Fruit fly (Drosophila melanogaster) whole organism, embryonic: ENCODE data around the gene CG7781.
A peak's percentile ranks its signal among the peaks of the same experiment; 100 is the strongest.

Experiments used
- Adf1 ChIP-seq: fragments of 200-800 bp; sonication (Bioruptor generic); IDR thresholded peaks from 2 replicates; pipeline ENCODE4 v1.3.6; 2022; ENCODE audit warnings: missing biosample characterization, missing genetic modification characterization
- Aef1 ChIP-seq: fragments of 200-800 bp; sonication (Bioruptor generic); IDR thresholded peaks from 3 replicates; pipeline ENCODE4 v1.3.6; 2022; ENCODE audit warnings: missing biosample characterization, missing genetic modification characterization
- BEAF-32 ChIP-seq: fragments of 200-800 bp; sonication (Bioruptor generic); optimal IDR thresholded peaks from 3 replicates; lab custom pipeline; 2017; ENCODE audit warnings: missing biosample characterization, missing genetic modification characterization, mild to moderate bottlenecking, moderate library complexity, missing genetic modification reagents
- CG11085 ChIP-seq: fragments of 200-800 bp; sonication (Bioruptor generic); IDR thresholded peaks from 2 replicates; pipeline ENCODE4 v1.3.6; 2022; ENCODE audit warnings: missing biosample characterization, missing genetic modification characterization
- CG12659 ChIP-seq: fragments of 200-800 bp; sonication (Bioruptor generic); optimal IDR thresholded peaks from 3 replicates; lab custom pipeline; 2017; ENCODE audit warnings: mild to moderate bottlenecking, missing biosample characterization, missing genetic modification reagents, missing genetic modification characterization
- CG13424 ChIP-seq: fragments of 200-800 bp; sonication (Bioruptor generic); optimal IDR thresholded peaks from 2 replicates; lab custom pipeline; 2019; ENCODE audit warnings: missing biosample characterization, mild to moderate bottlenecking, missing genetic modification characterization, moderate library complexity
- CG1647 ChIP-seq: fragments of 200-800 bp; sonication (Bioruptor generic); optimal IDR thresholded peaks from 3 replicates; lab custom pipeline; 2016; ENCODE audit warnings: missing biosample characterization, missing genetic modification characterization
- CG18011 ChIP-seq: fragments of 200-800 bp; sonication (Bioruptor generic); optimal IDR thresholded peaks from 2 replicates; lab custom pipeline; 2017; ENCODE audit warnings: missing biosample characterization, missing genetic modification characterization, mild to moderate bottlenecking, moderate library complexity, missing genotype
- CG18599 ChIP-seq: fragments of 200-800 bp; sonication (Bioruptor generic); optimal IDR thresholded peaks from 3 replicates; lab custom pipeline; 2017; ENCODE audit warnings: missing biosample characterization, missing genetic modification characterization, mild to moderate bottlenecking, moderate library complexity, missing genetic modification reagents
- CG2116 ChIP-seq: fragments of 200-800 bp; sonication (Bioruptor generic); optimal IDR thresholded peaks from 3 replicates; lab custom pipeline; 2018; ENCODE audit warnings: missing biosample characterization, mild to moderate bottlenecking, missing genetic modification characterization
- CG2120 ChIP-seq: fragments of 200-800 bp; sonication (Bioruptor generic); optimal IDR thresholded peaks from 3 replicates; lab custom pipeline; 2016; ENCODE audit warnings: missing biosample characterization, missing genetic modification characterization
- CG2199 ChIP-seq: fragments of 200-800 bp; sonication (Bioruptor generic); IDR thresholded peaks from 3 replicates; pipeline ENCODE4 v1.3.6; 2022; ENCODE audit warnings: missing biosample characterization, missing genetic modification characterization
- CG2678 ChIP-seq: fragments of 200-800 bp; sonication (Bioruptor generic); optimal IDR thresholded peaks from 3 replicates; lab custom pipeline; 2019; ENCODE audit warnings: missing biosample characterization, mild to moderate bottlenecking, missing genetic modification characterization, moderate library complexity
- CG2712 ChIP-seq: fragments of 200-800 bp; optimal IDR thresholded peaks from 3 replicates; lab custom pipeline; 2019; ENCODE audit warnings: missing biosample characterization, mild to moderate bottlenecking, missing genetic modification characterization, moderate library complexity
- CG6765 ChIP-seq: fragments of 200-800 bp; sonication (Bioruptor generic); optimal IDR thresholded peaks from 3 replicates; lab custom pipeline; 2017; ENCODE audit warnings: missing biosample characterization, mild to moderate bottlenecking, missing genetic modification characterization
- CG9609 ChIP-seq: fragments of 200-800 bp; sonication (Bioruptor generic); optimal IDR thresholded peaks from 3 replicates; lab custom pipeline; 2016; ENCODE audit warnings: missing biosample characterization, missing genetic modification characterization
- Deaf1 ChIP-seq: fragments of 200-800 bp; optimal IDR thresholded peaks from 3 replicates; lab custom pipeline; 2019; ENCODE audit warnings: missing biosample characterization, mild to moderate bottlenecking, missing genetic modification characterization, moderate library complexity
- Dip2 ChIP-seq: fragments of 200-800 bp; sonication (Bioruptor generic); IDR thresholded peaks from 2 replicates; pipeline ENCODE4 v1.3.6; 2022; ENCODE audit warnings: missing biosample characterization, missing genetic modification characterization
- Elba2 ChIP-seq: fragments of 200-800 bp; sonication (Bioruptor generic); optimal IDR thresholded peaks from 3 replicates; lab custom pipeline; 2016; ENCODE audit warnings: missing biosample characterization, missing genetic modification characterization
- Fer2 ChIP-seq: fragments of 200-800 bp; sonication (Bioruptor generic); optimal IDR thresholded peaks from 2 replicates; lab custom pipeline; 2018; ENCODE audit warnings: missing biosample characterization, mild to moderate bottlenecking, missing genetic modification characterization, moderate library complexity
- Gsc ChIP-seq: fragments of 200-800 bp; sonication (Bioruptor generic); IDR thresholded peaks from 2 replicates; pipeline ENCODE4 v1.3.6; 2022; ENCODE audit warnings: missing biosample characterization, missing genetic modification characterization
- Lim3 ChIP-seq: fragments of 200-800 bp; sonication (Bioruptor generic); IDR thresholded peaks from 2 replicates; pipeline ENCODE4 v1.3.6; 2022; ENCODE audit warnings: missing biosample characterization, missing genetic modification characterization
- Lpt ChIP-seq: fragments of >200 bp; optimal IDR thresholded peaks from 2 replicates; lab custom pipeline; 2018; ENCODE audit warnings: missing biosample characterization, missing genetic modification characterization
- MESR4 ChIP-seq: fragments of 200-800 bp; sonication (Bioruptor generic); optimal IDR thresholded peaks from 2 replicates; lab custom pipeline; 2018; ENCODE audit warnings: missing biosample characterization, mild to moderate bottlenecking, missing genetic modification characterization, moderate library complexity
- Med ChIP-seq: fragments of 200-800 bp; sonication (Bioruptor generic); peaks from one replicate; lab custom pipeline; 2016; ENCODE audit warnings: missing biosample characterization, missing genetic modification characterization, mild to moderate bottlenecking, inconsistent platforms, moderate library complexity
- Neu2 ChIP-seq: fragments of 200-800 bp; sonication (Bioruptor generic); optimal IDR thresholded peaks from 3 replicates; lab custom pipeline; 2016; ENCODE audit warnings: missing biosample characterization, missing genetic modification characterization, borderline replicate concordance
- Poxn ChIP-seq: fragments of 200-800 bp; sonication (Bioruptor generic); IDR thresholded peaks from 2 replicates; pipeline ENCODE4 v1.3.6; 2022; ENCODE audit warnings: missing biosample characterization, missing genetic modification characterization
- Sox100B ChIP-seq: fragments of 200-800 bp; sonication (Bioruptor generic); optimal IDR thresholded peaks from 3 replicates; lab custom pipeline; 2018; ENCODE audit warnings: missing biosample characterization, mild to moderate bottlenecking, missing genetic modification characterization
- Ssrp ChIP-seq: fragments of 200-800 bp; sonication (Bioruptor generic); optimal IDR thresholded peaks from 2 replicates; lab custom pipeline; 2018; ENCODE audit warnings: missing biosample characterization, mild to moderate bottlenecking, missing genetic modification characterization, moderate library complexity
- Stat92E ChIP-seq, 3 experiments: fragments of >200 bp in 2 of 3; fragments of 200-800 bp in 1 of 3; sonication (Bioruptor generic) in 1 of 3; optimal IDR thresholded peaks; 2 replicates each; lab custom pipeline; 2017 to 2019; ENCODE audit warnings: missing biosample characterization in 3 of 3, missing genetic modification characterization in 3 of 3, mild to moderate bottlenecking in 1 of 3, moderate library complexity in 1 of 3
- ab ChIP-seq: fragments of 200-800 bp; sonication (Bioruptor generic); optimal IDR thresholded peaks from 2 replicates; lab custom pipeline; 2016; ENCODE audit warnings: missing biosample characterization, missing genetic modification characterization
- ato ChIP-seq: fragments of 200-800 bp; sonication (Bioruptor generic); IDR thresholded peaks from 2 replicates; pipeline ENCODE4 v1.3.6; 2022; ENCODE audit warnings: missing biosample characterization, missing genetic modification characterization; ENCODE audit not compliant: partially characterized antibody
- bab2 ChIP-seq: fragments of 200-800 bp; sonication (Bioruptor generic); optimal IDR thresholded peaks from 2 replicates; lab custom pipeline; 2016; ENCODE audit warnings: missing biosample characterization, missing genetic modification characterization
- bbx ChIP-seq: fragments of 200-800 bp; sonication (Bioruptor generic); IDR thresholded peaks from 2 replicates; pipeline ENCODE4 v1.3.6; 2022; ENCODE audit warnings: missing biosample characterization, missing genetic modification characterization; ENCODE audit not compliant: partially characterized antibody
- btn ChIP-seq: fragments of 200-800 bp; sonication (Bioruptor generic); optimal IDR thresholded peaks from 2 replicates; lab custom pipeline; 2016; ENCODE audit warnings: missing biosample characterization, missing genetic modification characterization
- crc ChIP-seq: fragments of 200-800 bp; sonication (Bioruptor generic); optimal IDR thresholded peaks from 2 replicates; lab custom pipeline; 2016; ENCODE audit warnings: missing biosample characterization, missing genetic modification characterization
- cwo ChIP-seq: fragments of 200-800 bp; sonication (Bioruptor generic); optimal IDR thresholded peaks from 3 replicates; lab custom pipeline; 2017; ENCODE audit warnings: missing biosample characterization, missing genetic modification characterization, mild to moderate bottlenecking, moderate library complexity, missing genetic modification reagents
- dpn ChIP-seq, 2 experiments: fragments of 200-800 bp; sonication (Bioruptor generic); optimal IDR thresholded peaks; 3 replicates each; lab custom pipeline; 2016; ENCODE audit warnings: missing biosample characterization in 2 of 2, missing genetic modification characterization in 2 of 2
- ems ChIP-seq: fragments of 200-800 bp; sonication (Bioruptor generic); optimal IDR thresholded peaks from 3 replicates; lab custom pipeline; 2016; ENCODE audit warnings: missing biosample characterization, missing genetic modification characterization
- grau ChIP-seq: fragments of 200-800 bp; optimal IDR thresholded peaks from 3 replicates; lab custom pipeline; 2019; ENCODE audit warnings: missing biosample characterization, mild to moderate bottlenecking, missing genetic modification characterization, moderate library complexity
- gro ChIP-seq: fragments of 200-800 bp; sonication (Bioruptor generic); optimal IDR thresholded peaks from 2 replicates; lab custom pipeline; 2016; ENCODE audit warnings: missing biosample characterization, missing genetic modification characterization
- lab ChIP-seq: fragments of 200-800 bp; sonication (Bioruptor generic); optimal IDR thresholded peaks from 3 replicates; lab custom pipeline; 2017; ENCODE audit warnings: missing biosample characterization, missing genetic modification characterization, mild to moderate bottlenecking, moderate library complexity, missing genetic modification reagents
- mam ChIP-seq: fragments of 200-800 bp; sonication (Bioruptor generic); optimal IDR thresholded peaks from 3 replicates; lab custom pipeline; 2016; ENCODE audit warnings: missing biosample characterization, missing genetic modification characterization
- mld ChIP-seq: fragments of 200-800 bp; sonication (Bioruptor generic); IDR thresholded peaks from 3 replicates; pipeline ENCODE4 v1.3.6; 2022; ENCODE audit warnings: missing biosample characterization, missing genetic modification characterization; ENCODE audit not compliant: partially characterized antibody
- nau ChIP-seq: fragments of 200-800 bp; sonication (Bioruptor generic); optimal IDR thresholded peaks from 3 replicates; lab custom pipeline; 2017; ENCODE audit warnings: missing biosample characterization, mild to moderate bottlenecking, missing genetic modification characterization, missing genetic modification reagents
- slbo ChIP-seq: fragments of 200-800 bp; sonication (Bioruptor generic); IDR thresholded peaks from 2 replicates; pipeline ENCODE4 v1.3.6; 2022; ENCODE audit warnings: missing biosample characterization, missing genetic modification characterization
- tin ChIP-seq: fragments of 200-800 bp; sonication (Bioruptor generic); optimal IDR thresholded peaks from 3 replicates; lab custom pipeline; 2016; ENCODE audit warnings: missing biosample characterization, missing genetic modification characterization
- twi ChIP-seq: fragments of 200-800 bp; optimal IDR thresholded peaks from 2 replicates; lab custom pipeline; 2019; ENCODE audit warnings: missing biosample characterization, mild to moderate bottlenecking, missing genetic modification characterization, moderate library complexity
- usp ChIP-seq: fragments of >200 bp; optimal IDR thresholded peaks from 2 replicates; lab custom pipeline; 2017; ENCODE audit warnings: missing biosample characterization, missing genetic modification characterization

CG7781 gene

dm6 chr2L:8326414-8327271 is 1.4 kb upstream of the CG7781 start (continued):
- TF ChIP-seq ems (GFP tag; lab: Kevin White, UChicago), result no peak
- TF ChIP-seq Fer2, result no peak
- TF ChIP-seq CG11085 (GFP tag; lab: Robert Waterston, UW), result no peak
- TF ChIP-seq CG2712 (tag; lab: Kevin White, UChicago), result peak; percentile 40
- TF ChIP-seq slbo (GFP tag; lab: Robert Waterston, UW), result no peak
- no peak for TF ChIP-seq CG1647 (GFP tag; lab: Kevin White, UChicago)
- no peak for TF ChIP-seq Aef1 (GFP tag; lab: Robert Waterston, UW)
- peak; percentile 18 for TF ChIP-seq CG12659
- no peak for TF ChIP-seq CG2199
- peak; percentile 30 for TF ChIP-seq grau (tag; lab: Kevin White, UChicago)
- TF ChIP-seq CG2678 (tag; lab: Kevin White, UChicago), result peak; percentile 59
- peak; percentile 37 for TF ChIP-seq CG18599 (GFP tag; lab: Kevin White, UChicago)
- TF ChIP-seq mld (GFP tag; lab: Robert Waterston, UW), result no peak
- no peak for TF ChIP-seq Poxn (GFP tag; lab: Robert Waterston, UW)
- no peak for TF ChIP-seq gro
- no peak for TF ChIP-seq usp (GFP tag; lab: Kevin White, UChicago)
- TF ChIP-seq Lim3 (GFP tag; lab: Robert Waterston, UW), result no peak
- TF ChIP-seq CG9609, result no peak
- TF ChIP-seq tin (GFP tag; lab: Kevin White, UChicago), result no peak
- no peak for TF ChIP-seq Gsc (GFP tag; lab: Robert Waterston, UW)
- TF ChIP-seq CG2120 (GFP tag; lab: Kevin White, UChicago), result peak; percentile 15
- TF ChIP-seq Dip2 (GFP tag; lab: Robert Waterston, UW), result no peak
- no peak for TF ChIP-seq crc
- TF ChIP-seq btn (GFP tag; lab: Kevin White, UChicago), result no peak
- TF ChIP-seq Sox100B, result no peak
- no peak for TF ChIP-seq Lpt (GFP tag; lab: Kevin White, UChicago)
- TF ChIP-seq mam (GFP tag; lab: Kevin White, UChicago), result no peak
- peak; percentile 32 for TF ChIP-seq cwo (GFP tag; lab: Kevin White, UChicago)
- TF ChIP-seq Adf1 (GFP tag; lab: Robert Waterston, UW), result no peak
- TF ChIP-seq Elba2, result no peak
- peak; percentile 48 for TF ChIP-seq Med
- no peak for TF ChIP-seq MESR4
- TF ChIP-seq Neu2 (GFP tag; lab: Kevin White, UChicago), result no peak
- no peak for TF ChIP-seq nau (GFP tag; lab: Kevin White, UChicago)
- TF ChIP-seq bab2, result no peak
- TF ChIP-seq ato (GFP tag; lab: Robert Waterston, UW), result no peak
- TF ChIP-seq CG2116 (GFP tag; lab: Kevin White, UChicago), result no peak
- no peak for TF ChIP-seq Stat92E (GFP tag; optimal IDR thresholded peaks at IDR 0.05; lab: Kevin White, UChicago)
- TF ChIP-seq BEAF-32, result no peak
- no peak for TF ChIP-seq dpn (GFP tag; optimal IDR thresholded peaks at IDR 0.05; lab: Kevin White, UChicago)
- TF ChIP-seq CG13424 (tag; lab: Kevin White, UChicago), result peak; percentile 41
- TF ChIP-seq Ssrp (tag; lab: Kevin White, UChicago), result no peak
- no peak for TF ChIP-seq twi (tag; lab: Kevin White, UChicago)
- TF ChIP-seq Deaf1 (tag; lab: Kevin White, UChicago), result no peak
- no peak for TF ChIP-seq bbx (GFP tag; lab: Robert Waterston, UW)
- TF ChIP-seq lab, result peak; percentile 46
- TF ChIP-seq CG6765 (GFP tag; lab: Kevin White, UChicago), result peak; percentile 3
- no peak for TF ChIP-seq ab (GFP tag; lab: Kevin White, UChicago)
- no peak for TF ChIP-seq CG18011 (GFP tag; lab: Kevin White, UChicago)
